Fruit fly (Drosophila melanogaster) whole organism, pupa: ENCODE data around the gene RFeSP.

ENCODE experiments used
- CG12605 ChIP-seq: fragments of 200-800 bp; sonication (Bioruptor generic); IDR thresholded peaks from 2 replicates; pipeline ENCODE4 v1.3.6; 2022; ENCODE audit warnings: missing biosample characterization, missing genetic modification characterization
- CG14655 ChIP-seq: fragments of 200-800 bp; sonication (Bioruptor generic); optimal IDR thresholded peaks from 3 replicates; lab custom pipeline; 2017; ENCODE audit warnings: mild to moderate bottlenecking, missing biosample characterization, missing genetic modification reagents, missing genetic modification characterization
- CG15710 ChIP-seq: fragments of 200-800 bp; sonication (Bioruptor generic); optimal IDR thresholded peaks from 2 replicates; lab custom pipeline; 2018; ENCODE audit warnings: missing biosample characterization, mild to moderate bottlenecking, missing genetic modification characterization, moderate library complexity
- CG17806 ChIP-seq: fragments of 200-800 bp; sonication (Bioruptor generic); optimal IDR thresholded peaks from 2 replicates; lab custom pipeline; 2018; ENCODE audit warnings: missing biosample characterization, mild to moderate bottlenecking, missing genetic modification characterization, moderate library complexity
- CG34367 ChIP-seq: fragments of 200-800 bp; sonication (Bioruptor generic); optimal IDR thresholded peaks from 2 replicates; lab custom pipeline; 2018; ENCODE audit warnings: missing biosample characterization, mild to moderate bottlenecking, missing genetic modification characterization
- CG4496 ChIP-seq: fragments of 200-800 bp; sonication (Bioruptor generic); IDR thresholded peaks from 3 replicates; pipeline ENCODE4 v1.3.6; 2022; ENCODE audit warnings: missing biosample characterization, missing genetic modification characterization
- CG8301 ChIP-seq: fragments of 200-800 bp; sonication (Bioruptor generic); optimal IDR thresholded peaks from 2 replicates; lab custom pipeline; 2018; ENCODE audit warnings: missing biosample characterization, mild to moderate bottlenecking, missing genetic modification characterization
- CG9948 ChIP-seq: fragments of 200-800 bp; sonication (Bioruptor generic); optimal IDR thresholded peaks from 2 replicates; lab custom pipeline; 2018; ENCODE audit warnings: missing biosample characterization, mild to moderate bottlenecking, missing genetic modification characterization, moderate library complexity
- D1 ChIP-seq: fragments of 200-800 bp; sonication (Bioruptor generic); optimal IDR thresholded peaks from 2 replicates; lab custom pipeline; 2018; ENCODE audit warnings: missing biosample characterization, mild to moderate bottlenecking, missing genetic modification characterization, moderate library complexity
- EcR ChIP-seq: fragments of 200-800 bp; sonication (Bioruptor generic); optimal IDR thresholded peaks from 3 replicates; lab custom pipeline; 2019; ENCODE audit warnings: missing biosample characterization, missing genetic modification characterization, mild to moderate bottlenecking, moderate library complexity, missing genetic modification reagents
- Pif1B ChIP-seq: fragments of 200-800 bp; sonication (Bioruptor generic); optimal IDR thresholded peaks from 3 replicates; lab custom pipeline; 2016; ENCODE audit warnings: missing biosample characterization, missing genetic modification characterization
- fd96Ca ChIP-seq: fragments of 200-800 bp; sonication (Bioruptor generic); IDR thresholded peaks from 3 replicates; pipeline ENCODE4 v1.3.6; 2022; ENCODE audit warnings: missing biosample characterization, missing genetic modification characterization
- gl ChIP-seq: fragments of 200-800 bp; sonication (Bioruptor generic); optimal IDR thresholded peaks from 2 replicates; lab custom pipeline; 2018; ENCODE audit warnings: missing biosample characterization, mild to moderate bottlenecking, missing genetic modification characterization
- rn ChIP-seq: fragments of 200-800 bp; sonication (Bioruptor generic); IDR thresholded peaks from 2 replicates; pipeline ENCODE4 v1.3.6; 2022; ENCODE audit warnings: missing biosample characterization, missing genetic modification characterization

DNA sequence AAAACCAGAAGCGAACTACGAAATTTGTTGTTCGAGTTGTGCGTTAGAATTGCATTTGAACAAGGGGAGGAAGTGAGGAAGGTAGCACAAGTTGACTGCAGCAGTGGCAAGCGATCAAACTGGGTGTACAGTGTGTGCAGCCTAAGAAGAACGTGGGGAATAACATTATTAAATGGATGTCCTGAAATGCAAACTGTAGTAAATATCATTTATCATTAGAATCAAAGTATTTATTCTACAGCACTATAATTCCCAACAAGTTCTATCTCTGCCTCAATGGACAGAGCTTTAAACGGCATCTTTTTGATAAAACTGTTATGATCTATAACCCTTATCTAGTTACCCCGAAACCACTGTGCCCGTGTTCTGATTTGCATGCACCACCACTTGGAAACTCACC, 32.5 kb upstream of the RFeSP start:
- TF ChIP-seq CG34367: no peak
- no peak for TF ChIP-seq gl
- no peak for TF ChIP-seq CG14655 (GFP tag; lab: Kevin White, UChicago)
- no peak for TF ChIP-seq CG17806 (tag; lab: Kevin White, UChicago)
- no peak for TF ChIP-seq CG9948 (tag; lab: Kevin White, UChicago)
- no peak for TF ChIP-seq EcR (GFP tag; lab: Kevin White, UChicago)
- TF ChIP-seq D1 (tag; lab: Kevin White, UChicago): no peak
- no peak for TF ChIP-seq CG8301 (tag; lab: Kevin White, UChicago)
- TF ChIP-seq Pif1B (GFP tag; lab: Kevin White, UChicago): no peak
- TF ChIP-seq CG12605 (GFP tag; lab: Robert Waterston, UW): no peak
- no peak for TF ChIP-seq CG15710
- no peak for TF ChIP-seq fd96Ca (GFP tag; lab: Robert Waterston, UW)
- TF ChIP-seq rn (GFP tag; lab: Robert Waterston, UW): no peak
- no peak for TF ChIP-seq CG4496 (GFP tag; lab: Robert Waterston, UW)
